Worm (Caenorhabditis elegans) whole organism, early embryonic: ENCODE data around the gene dct-6.

Source experiments
- B0310.2 ChIP-seq: sonication (generic microtip); optimal IDR thresholded peaks from 2 replicates; lab custom pipeline; 2016; ENCODE audit warnings: mild to moderate bottlenecking, missing genetic modification characterization, missing compliant biosample characterization
- F13C5.2 ChIP-seq: sonication (generic microtip); optimal IDR thresholded peaks from 2 replicates; lab custom pipeline; 2017; ENCODE audit warnings: mild to moderate bottlenecking, missing genetic modification characterization, inconsistent platforms, missing compliant biosample characterization
- aly-1 ChIP-seq: sonication (generic microtip); optimal IDR thresholded peaks from 2 replicates; lab custom pipeline; 2016; ENCODE audit warnings: missing genetic modification characterization, missing compliant biosample characterization
- ama-1 ChIP-seq: fragments of 150-350 bp; optimal IDR thresholded peaks from 2 replicates; lab custom pipeline; 2014
- ceh-13 ChIP-seq: fragments of 200-800 bp; sonication (Bioruptor generic); optimal IDR thresholded peaks from 2 replicates; lab custom pipeline; 2018; ENCODE audit warnings: mild to moderate bottlenecking, missing genetic modification characterization, missing compliant biosample characterization
- ceh-36 ChIP-seq: sonication (generic microtip); optimal IDR thresholded peaks from 2 replicates; lab custom pipeline; 2016; ENCODE audit warnings: missing genetic modification characterization, inconsistent platforms, missing compliant biosample characterization
- ets-7 ChIP-seq: sonication (generic microtip); optimal IDR thresholded peaks from 2 replicates; lab custom pipeline; 2016; ENCODE audit warnings: missing genotype, missing genetic modification characterization, missing compliant biosample characterization
- flt-1 ChIP-seq: fragments of 200-800 bp; sonication (Bioruptor generic); IDR thresholded peaks from 2 replicates; pipeline ENCODE4 v1.3.6; 2022; ENCODE audit warnings: missing genetic modification characterization, missing compliant biosample characterization
- hmbx-1 ChIP-seq: sonication (generic microtip); optimal IDR thresholded peaks from 2 replicates; lab custom pipeline; 2016; ENCODE audit warnings: mild to moderate bottlenecking, missing genetic modification characterization, missing compliant biosample characterization
- hmg-4 ChIP-seq: fragments of 200-800 bp; sonication (Bioruptor generic); optimal IDR thresholded peaks from 2 replicates; lab custom pipeline; 2018; ENCODE audit warnings: mild to moderate bottlenecking, missing genetic modification characterization, missing compliant biosample characterization
- hnd-1 ChIP-seq: sonication (generic microtip); optimal IDR thresholded peaks from 2 replicates; lab custom pipeline; 2016; ENCODE audit warnings: missing genetic modification characterization, missing compliant biosample characterization
- pes-1 ChIP-seq: fragments of 200-800 bp; sonication (Bioruptor generic); IDR thresholded peaks from 2 replicates; pipeline ENCODE4 v1.3.6; 2022; ENCODE audit warnings: missing genetic modification reagents, missing genetic modification characterization, missing compliant biosample characterization
- scrt-1 ChIP-seq: fragments of 200-800 bp; sonication (Bioruptor generic); IDR thresholded peaks from 2 replicates; pipeline ENCODE4 v1.3.6; 2022; ENCODE audit warnings: missing genetic modification characterization, missing compliant biosample characterization
- sea-1 ChIP-seq: fragments of 200-800 bp; sonication (Bioruptor generic); conservative IDR thresholded peaks from 2 replicates; pipeline ENCODE4 v1.3.6; 2022; ENCODE audit warnings: missing genetic modification characterization, missing compliant biosample characterization
- tbx-11 ChIP-seq: fragments of 200-800 bp; sonication (Bioruptor generic); IDR thresholded peaks from 2 replicates; pipeline ENCODE4 v1.3.6; 2022; ENCODE audit warnings: missing genetic modification characterization, missing compliant biosample characterization
- tbx-37 ChIP-seq: fragments of 200-800 bp; sonication (Bioruptor generic); conservative IDR thresholded peaks from 2 replicates; pipeline ENCODE4 v1.3.6; 2022; ENCODE audit warnings: missing genetic modification reagents, missing genetic modification characterization, missing compliant biosample characterization
- tra-4 ChIP-seq: sonication (generic microtip); optimal IDR thresholded peaks from 2 replicates; lab custom pipeline; 2017; ENCODE audit warnings: missing genetic modification characterization, missing compliant biosample characterization

The dct-6 gene

ce11 chrIII:5988461-5988860, 22.2 kb downstream of the dct-6 start:
- no peak for TF ChIP-seq ets-7 (tag; lab: Kevin White, UChicago)
- no peak for TF ChIP-seq ama-1 (lab: Kevin White, UChicago)
- TF ChIP-seq hmg-4 (GFP tag; lab: Kevin White, UChicago): no peak
- no peak for TF ChIP-seq F13C5.2
- TF ChIP-seq sea-1 (GFP tag; lab: Robert Waterston, UW): no peak
- TF ChIP-seq hmbx-1 (tag; lab: Kevin White, UChicago): no peak
- TF ChIP-seq tra-4 (tag; lab: Kevin White, UChicago): no peak
- TF ChIP-seq tbx-11: no peak
- TF ChIP-seq tbx-37 (GFP tag; lab: Robert Waterston, UW): no peak
- no peak for TF ChIP-seq ceh-13 (GFP tag; lab: Kevin White, UChicago)
- TF ChIP-seq pes-1: no peak
- TF ChIP-seq hnd-1: no peak
- TF ChIP-seq aly-1 (tag; lab: Kevin White, UChicago): no peak
- no peak for TF ChIP-seq ceh-36
- no peak for TF ChIP-seq B0310.2 (tag; lab: Kevin White, UChicago)
- TF ChIP-seq flt-1: no peak
- no peak for TF ChIP-seq scrt-1 (GFP tag; lab: Robert Waterston, UW)

- no peak for TF ChIP-seq ceh-13 (GFP tag; lab: Kevin White, UChicago)
These were observed 22.9 kb downstream of the dct-6 start for ce11 chrIII:5988991-5989726.

- TF ChIP-seq aly-1 (tag; lab: Kevin White, UChicago) (no peak), ets-7 (tag; lab: Kevin White, UChicago) (no peak), hnd-1 (no peak), B0310.2 (tag; lab: Kevin White, UChicago) (no peak), F13C5.2 (no peak), sea-1 (GFP tag; lab: Robert Waterston, UW) (no peak), tra-4 (tag; lab: Kevin White, UChicago) (no peak)
These were observed 23.9 kb downstream of the dct-6 start for ce11 chrIII:5990090-5990489.

- TF ChIP-seq ama-1 (lab: Kevin White, UChicago) (no peak), sea-1 (GFP tag; lab: Robert Waterston, UW) (no peak), ets-7 (tag; lab: Kevin White, UChicago) (no peak), hmbx-1 (tag; lab: Kevin White, UChicago) (no peak), hmg-4 (GFP tag; lab: Kevin White, UChicago) (no peak), tbx-37 (GFP tag; lab: Robert Waterston, UW) (no peak)
These were observed 25.1 kb downstream of the dct-6 start, which contains the start of gene T04C9.2 for ce11 chrIII:5991142-5991930. Gene T04C9.2 (plus strand): TSS chrIII:5991880.

- TF ChIP-seq ets-7 (tag; lab: Kevin White, UChicago) (no peak), tbx-11 (no peak), ceh-13 (GFP tag; lab: Kevin White, UChicago) (no peak), hnd-1 (no peak), ceh-36 (no peak), tbx-37 (GFP tag; lab: Robert Waterston, UW) (no peak), aly-1 (tag; lab: Kevin White, UChicago) (no peak), scrt-1 (GFP tag; lab: Robert Waterston, UW) (no peak), pes-1 (no peak), tra-4 (tag; lab: Kevin White, UChicago) (no peak), flt-1 (no peak), hmbx-1 (tag; lab: Kevin White, UChicago) (no peak)
These were observed 25.8 kb downstream of the dct-6 start for ce11 chrIII:5992043-5992442.

ce11 chrIII:5992913-5993312, 26.7 kb downstream of the dct-6 start, which contains the start of gene T04C9.1:
Gene T04C9.1 (plus strand): TSS chrIII:5993213.
- TF ChIP-seq B0310.2 (tag; lab: Kevin White, UChicago): no peak
- no peak for TF ChIP-seq ceh-13 (GFP tag; lab: Kevin White, UChicago)

ce11 chrIII:5998640-5999039, 32.4 kb downstream of the dct-6 start:
- TF ChIP-seq ama-1 (lab: Kevin White, UChicago) (no peak), ets-7 (tag; lab: Kevin White, UChicago) (no peak)

- TF ChIP-seq hmg-4 (GFP tag; lab: Kevin White, UChicago) (no peak), sea-1 (GFP tag; lab: Robert Waterston, UW) (no peak), tbx-11 (no peak), scrt-1 (GFP tag; lab: Robert Waterston, UW) (no peak), ceh-13 (GFP tag; lab: Kevin White, UChicago) (no peak), ets-7 (tag; lab: Kevin White, UChicago) (no peak)
These were observed 33.4 kb downstream of the dct-6 start for ce11 chrIII:5999629-6000028.
